Fruit fly (Drosophila melanogaster) whole organism, embryonic: ENCODE data around the gene Awh.
A peak's percentile ranks its signal among the peaks of the same experiment; 100 is the strongest.

Experiments
- Atf3 ChIP-seq: fragments of 200-800 bp; sonication (Bioruptor generic); optimal IDR thresholded peaks from 3 replicates; lab custom pipeline; 2016; ENCODE audit warnings: missing biosample characterization, missing genetic modification characterization
- Bteb2 ChIP-seq: fragments of 200-800 bp; sonication (Bioruptor generic); optimal IDR thresholded peaks from 2 replicates; lab custom pipeline; 2016; ENCODE audit warnings: missing biosample characterization, missing genetic modification characterization
- CG10209 ChIP-seq: fragments of 200-800 bp; sonication (Bioruptor generic); optimal IDR thresholded peaks from 3 replicates; lab custom pipeline; 2017; ENCODE audit warnings: missing biosample characterization, mild to moderate bottlenecking, missing genetic modification characterization, missing genetic modification reagents
- CG1024 ChIP-seq: fragments of 200-800 bp; sonication (Bioruptor generic); IDR thresholded peaks from 2 replicates; pipeline ENCODE4 v1.3.6; 2022; ENCODE audit warnings: missing biosample characterization, missing genetic modification characterization
- CG10654 ChIP-seq: fragments of 200-800 bp; sonication (Bioruptor generic); optimal IDR thresholded peaks from 2 replicates; lab custom pipeline; 2016; ENCODE audit warnings: missing biosample characterization, missing genetic modification characterization
- CG12391 ChIP-seq: fragments of 200-800 bp; sonication (Bioruptor generic); optimal IDR thresholded peaks from 3 replicates; lab custom pipeline; 2018; ENCODE audit warnings: missing biosample characterization, mild to moderate bottlenecking, missing genetic modification characterization, moderate library complexity
- CG12942 ChIP-seq: fragments of 200-800 bp; sonication (Bioruptor generic); optimal IDR thresholded peaks from 3 replicates; lab custom pipeline; 2016; ENCODE audit warnings: missing biosample characterization, missing genetic modification characterization
- CG14014 ChIP-seq: fragments of 200-800 bp; sonication (Bioruptor generic); IDR thresholded peaks from 2 replicates; pipeline ENCODE4 v1.3.6; 2022; ENCODE audit warnings: missing biosample characterization, missing genetic modification characterization
- CG1529 ChIP-seq: fragments of 200-800 bp; sonication (Bioruptor generic); optimal IDR thresholded peaks from 3 replicates; lab custom pipeline; 2018; ENCODE audit warnings: missing biosample characterization, missing genetic modification characterization
- CG16779 ChIP-seq: fragments of 200-800 bp; sonication (Bioruptor generic); IDR thresholded peaks from 2 replicates; pipeline ENCODE4 v1.3.6; 2022; ENCODE audit warnings: missing biosample characterization, missing genetic modification characterization
- CG17361 ChIP-seq: fragments of 200-800 bp; sonication (Bioruptor generic); IDR thresholded peaks from 3 replicates; pipeline ENCODE4 v1.3.6; 2022; ENCODE audit warnings: missing biosample characterization, missing genetic modification characterization
- CG2889 ChIP-seq: fragments of 200-800 bp; sonication (Bioruptor generic); IDR thresholded peaks from 3 replicates; pipeline ENCODE4 v1.3.6; 2022; ENCODE audit warnings: missing biosample characterization, missing genetic modification characterization
- CG31224 ChIP-seq: fragments of 200-800 bp; sonication (Bioruptor generic); IDR thresholded peaks from 2 replicates; pipeline ENCODE4 v1.3.6; 2022; ENCODE audit warnings: missing biosample characterization, missing genetic modification characterization
- CG33213 ChIP-seq: fragments of 200-800 bp; sonication (Bioruptor generic); optimal IDR thresholded peaks from 3 replicates; lab custom pipeline; 2016; ENCODE audit warnings: missing biosample characterization, missing genetic modification characterization
- CG34422 ChIP-seq: fragments of 200-800 bp; sonication (Bioruptor generic); IDR thresholded peaks from 3 replicates; pipeline ENCODE4 v1.3.6; 2022; ENCODE audit warnings: missing biosample characterization, missing genetic modification characterization
- CG3995 ChIP-seq: fragments of 200-800 bp; sonication (Bioruptor generic); optimal IDR thresholded peaks from 3 replicates; lab custom pipeline; 2016; ENCODE audit warnings: missing biosample characterization, missing genetic modification characterization
- CG43689 ChIP-seq: fragments of 200-800 bp; sonication (Bioruptor generic); IDR thresholded peaks from 2 replicates; pipeline ENCODE4 v1.3.6; 2022; ENCODE audit warnings: missing biosample characterization, missing genetic modification characterization
- CG4404 ChIP-seq: fragments of 200-800 bp; sonication (Bioruptor generic); IDR thresholded peaks from 2 replicates; pipeline ENCODE4 v1.3.6; 2022; ENCODE audit warnings: missing biosample characterization, missing genetic modification characterization
- CG9609 ChIP-seq: fragments of 200-800 bp; sonication (Bioruptor generic); optimal IDR thresholded peaks from 3 replicates; lab custom pipeline; 2016; ENCODE audit warnings: missing biosample characterization, missing genetic modification characterization
- CHES-1-like ChIP-seq: fragments of 200-800 bp; sonication (Bioruptor generic); optimal IDR thresholded peaks from 2 replicates; lab custom pipeline; 2016; ENCODE audit warnings: missing biosample characterization, missing genetic modification characterization
- CrebB ChIP-seq: fragments of 200-800 bp; sonication (Bioruptor generic); optimal IDR thresholded peaks from 3 replicates; lab custom pipeline; 2018; ENCODE audit warnings: missing biosample characterization, mild to moderate bottlenecking, missing genetic modification characterization
- D ChIP-seq, 2 experiments: fragments of 200-800 bp in 1 of 2; fragments of >200 bp in 1 of 2; sonication (Bioruptor generic) in 1 of 2; optimal IDR thresholded peaks; 2 replicates in 1 of 2; 3 replicates in 1 of 2; lab custom pipeline; 2017; ENCODE audit warnings: mild to moderate bottlenecking in 1 of 2, missing biosample characterization in 1 of 2, missing genetic modification characterization in 1 of 2, missing genetic modification reagents in 1 of 2
- D19B ChIP-seq: fragments of 200-800 bp; sonication (Bioruptor generic); optimal IDR thresholded peaks from 2 replicates; lab custom pipeline; 2017; ENCODE audit warnings: missing biosample characterization, mild to moderate bottlenecking, missing genetic modification characterization
- Deaf1 ChIP-seq: fragments of 200-800 bp; optimal IDR thresholded peaks from 3 replicates; lab custom pipeline; 2019; ENCODE audit warnings: missing biosample characterization, mild to moderate bottlenecking, missing genetic modification characterization, moderate library complexity
- Dref ChIP-seq: fragments of 200-800 bp; sonication (Bioruptor generic); IDR thresholded peaks from 2 replicates; pipeline ENCODE4 v1.3.6; 2022; ENCODE audit warnings: missing biosample characterization, missing genetic modification characterization
- Gsc ChIP-seq: fragments of 200-800 bp; sonication (Bioruptor generic); IDR thresholded peaks from 2 replicates; pipeline ENCODE4 v1.3.6; 2022; ENCODE audit warnings: missing biosample characterization, missing genetic modification characterization
- HLH3B ChIP-seq: fragments of 200-800 bp; sonication (Bioruptor generic); IDR thresholded peaks from 2 replicates; pipeline ENCODE4 v1.3.6; 2022; ENCODE audit warnings: missing biosample characterization, missing genetic modification characterization
- HLH4C ChIP-seq: fragments of 200-800 bp; sonication (Bioruptor generic); IDR thresholded peaks from 3 replicates; pipeline ENCODE4 v1.3.6; 2022; ENCODE audit warnings: missing biosample characterization, missing genetic modification characterization; ENCODE audit not compliant: partially characterized antibody
- Jarid2 ChIP-seq: fragments of 200-800 bp; sonication (Bioruptor generic); optimal IDR thresholded peaks from 3 replicates; lab custom pipeline; 2017; ENCODE audit warnings: mild to moderate bottlenecking, missing biosample characterization, missing genetic modification reagents, missing genetic modification characterization
- Mad ChIP-seq: fragments of 200-800 bp; sonication (Bioruptor generic); optimal IDR thresholded peaks from 2 replicates; lab custom pipeline; 2016; ENCODE audit warnings: missing biosample characterization, missing genetic modification characterization
- Med ChIP-seq: fragments of 200-800 bp; sonication (Bioruptor generic); peaks from one replicate; lab custom pipeline; 2016; ENCODE audit warnings: missing biosample characterization, missing genetic modification characterization, mild to moderate bottlenecking, inconsistent platforms, moderate library complexity
- NFAT ChIP-seq: fragments of 200-800 bp; sonication (Bioruptor generic); IDR thresholded peaks from 2 replicates; pipeline ENCODE4 v1.3.6; 2022; ENCODE audit warnings: missing biosample characterization, missing genetic modification characterization
- Trl ChIP-seq, 3 experiments: fragments of >200 bp in 2 of 3; fragments of 200-800 bp in 1 of 3; sonication (Bioruptor generic) in 1 of 3; optimal IDR thresholded peaks; 2 replicates in 1 of 3; 3 replicates in 2 of 3; lab custom pipeline; 2016 to 2017; ENCODE audit warnings: missing biosample characterization in 1 of 3, missing genetic modification characterization in 1 of 3
- ap ChIP-seq: fragments of 200-800 bp; sonication (Bioruptor generic); IDR thresholded peaks from 2 replicates; pipeline ENCODE4 v1.3.6; 2022; ENCODE audit warnings: missing biosample characterization, missing genetic modification characterization
- bab2 ChIP-seq: fragments of 200-800 bp; sonication (Bioruptor generic); optimal IDR thresholded peaks from 2 replicates; lab custom pipeline; 2016; ENCODE audit warnings: missing biosample characterization, missing genetic modification characterization
- bigmax ChIP-seq: fragments of 200-800 bp; sonication (Bioruptor generic); optimal IDR thresholded peaks from 2 replicates; lab custom pipeline; 2018; ENCODE audit warnings: missing biosample characterization, mild to moderate bottlenecking, missing genetic modification characterization
- cato ChIP-seq: fragments of 200-800 bp; sonication (Bioruptor generic); optimal IDR thresholded peaks from 2 replicates; lab custom pipeline; 2016; ENCODE audit warnings: missing biosample characterization, missing genetic modification characterization, borderline replicate concordance
- cg ChIP-seq: fragments of 200-800 bp; sonication (Bioruptor generic); optimal IDR thresholded peaks from 3 replicates; lab custom pipeline; 2019; ENCODE audit warnings: missing biosample characterization, mild to moderate bottlenecking, missing genetic modification characterization, moderate library complexity
- chm ChIP-seq: fragments of 200-800 bp; sonication (Bioruptor generic); IDR thresholded peaks from 2 replicates; pipeline ENCODE4 v1.3.6; 2022; ENCODE audit warnings: missing biosample characterization, missing genetic modification characterization
- dmrt11E ChIP-seq: fragments of 200-800 bp; sonication (Bioruptor generic); optimal IDR thresholded peaks from 3 replicates; lab custom pipeline; 2018; ENCODE audit warnings: missing biosample characterization, mild to moderate bottlenecking, missing genetic modification characterization, moderate library complexity
- esg ChIP-seq: fragments of 200-800 bp; sonication (Bioruptor generic); conservative IDR thresholded peaks from 2 replicates; pipeline ENCODE4 v1.3.6; 2022; ENCODE audit warnings: missing biosample characterization, missing genetic modification characterization
- exex ChIP-seq: fragments of 200-800 bp; sonication (Bioruptor generic); optimal IDR thresholded peaks from 4 replicates; lab custom pipeline; 2018; ENCODE audit warnings: missing biosample characterization, mild to moderate bottlenecking, missing genetic modification characterization, moderate library complexity
- fd96Cb ChIP-seq: fragments of 200-800 bp; sonication (Bioruptor generic); optimal IDR thresholded peaks from 2 replicates; lab custom pipeline; 2018; ENCODE audit warnings: missing biosample characterization, mild to moderate bottlenecking, missing genetic modification characterization, moderate library complexity
- gcm2 ChIP-seq: fragments of 200-800 bp; sonication (Bioruptor generic); optimal IDR thresholded peaks from 2 replicates; lab custom pipeline; 2016; ENCODE audit warnings: missing biosample characterization, missing genetic modification characterization
- ken ChIP-seq: fragments of 200-800 bp; sonication (Bioruptor generic); IDR thresholded peaks from 3 replicates; pipeline ENCODE4 v1.3.6; 2022; ENCODE audit warnings: missing biosample characterization, missing genetic modification characterization
- maf-S ChIP-seq: fragments of 200-800 bp; sonication (Bioruptor generic); optimal IDR thresholded peaks from 2 replicates; lab custom pipeline; 2016; ENCODE audit warnings: missing biosample characterization, missing genetic modification characterization
- odd ChIP-seq: fragments of 200-800 bp; sonication (Bioruptor generic); optimal IDR thresholded peaks from 2 replicates; lab custom pipeline; 2017; ENCODE audit warnings: missing biosample characterization, mild to moderate bottlenecking, missing genetic modification characterization
- pnt ChIP-seq: fragments of 200-800 bp; sonication (Bioruptor generic); optimal IDR thresholded peaks from 3 replicates; lab custom pipeline; 2016; ENCODE audit warnings: missing biosample characterization, missing genetic modification characterization
- run ChIP-seq: fragments of 200-800 bp; sonication (Bioruptor generic); optimal IDR thresholded peaks from 3 replicates; lab custom pipeline; 2018; ENCODE audit warnings: missing biosample characterization, mild to moderate bottlenecking, missing genetic modification characterization
- sd ChIP-seq: fragments of 200-800 bp; sonication (Bioruptor generic); optimal IDR thresholded peaks from 3 replicates; lab custom pipeline; 2018; ENCODE audit warnings: missing biosample characterization, mild to moderate bottlenecking, missing genetic modification characterization, moderate library complexity
- sqz ChIP-seq: fragments of 200-800 bp; sonication (Bioruptor generic); optimal IDR thresholded peaks from 3 replicates; lab custom pipeline; 2018; ENCODE audit warnings: missing biosample characterization, mild to moderate bottlenecking, missing genetic modification characterization
- z ChIP-seq: fragments of 200-800 bp; sonication (Bioruptor generic); IDR thresholded peaks from 3 replicates; pipeline ENCODE4 v1.3.6; 2022; ENCODE audit warnings: missing biosample characterization, missing genetic modification characterization

Awh gene

DNA sequence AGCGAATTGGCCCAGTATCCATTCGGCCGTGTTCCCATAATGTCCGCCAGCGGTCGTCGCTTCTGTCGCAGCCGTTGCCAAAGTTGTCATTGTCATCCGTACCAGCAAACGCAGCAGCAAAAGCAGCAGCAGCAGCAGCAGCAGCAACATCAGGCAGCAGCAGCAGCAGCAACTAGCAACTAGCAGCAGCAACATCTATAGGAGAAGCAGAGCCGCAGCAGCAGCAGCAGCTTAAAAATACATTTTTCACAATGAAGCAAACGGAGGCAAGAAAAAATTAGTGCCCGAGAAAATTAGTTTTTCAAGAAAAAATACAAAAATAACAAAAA, 20.6 kb upstream of the Awh start (continued):
- no peak for TF ChIP-seq Dref
- TF ChIP-seq CG2889 (GFP tag; lab: Robert Waterston, UW): no peak
- TF ChIP-seq CG14014: no peak
- TF ChIP-seq Mad (GFP tag; lab: Kevin White, UChicago): no peak
- TF ChIP-seq Gsc (GFP tag; lab: Robert Waterston, UW): no peak
- no peak for TF ChIP-seq CG43689 (GFP tag; lab: Robert Waterston, UW)
- TF ChIP-seq ap (GFP tag; lab: Robert Waterston, UW): no peak
- no peak for TF ChIP-seq dmrt11E (tag; lab: Kevin White, UChicago)
- no peak for TF ChIP-seq HLH4C (GFP tag; lab: Robert Waterston, UW)
- peak in 1 of 2 experiments; percentile 58 for TF ChIP-seq Trl (optimal IDR thresholded peaks at IDR 0.05; lab: Kevin White, UChicago)
- TF ChIP-seq Trl (GFP tag; optimal IDR thresholded peaks at IDR 0.05; lab: Kevin White, UChicago): no peak
- TF ChIP-seq CHES-1-like (GFP tag; lab: Kevin White, UChicago): no peak
- TF ChIP-seq CG1024 (GFP tag; lab: Robert Waterston, UW): no peak
- no peak for TF ChIP-seq CG16779
- TF ChIP-seq esg: no peak
- TF ChIP-seq CG10209 (GFP tag; lab: Kevin White, UChicago): no peak
- TF ChIP-seq Deaf1 (tag; lab: Kevin White, UChicago): peak; percentile 48
- TF ChIP-seq Atf3 (GFP tag; lab: Kevin White, UChicago): no peak
- TF ChIP-seq bigmax (GFP tag; lab: Kevin White, UChicago): no peak
- no peak for TF ChIP-seq CG4404 (GFP tag; lab: Robert Waterston, UW)
- TF ChIP-seq CG10654 (GFP tag; lab: Kevin White, UChicago): no peak
- no peak for TF ChIP-seq D19B (GFP tag; lab: Kevin White, UChicago)
- TF ChIP-seq Jarid2: peak; percentile 75
- TF ChIP-seq CG9609 (GFP tag; lab: Kevin White, UChicago): no peak
- no peak for TF ChIP-seq CG3995 (GFP tag; lab: Kevin White, UChicago)
- no peak; the same call in 1 of the 2 replicates for TF ChIP-seq NFAT
- no peak for TF ChIP-seq D (optimal IDR thresholded peaks at IDR 0.05; lab: Kevin White, UChicago)
- TF ChIP-seq D (GFP tag; optimal IDR thresholded peaks at IDR 0.05; lab: Kevin White, UChicago): no peak
- TF ChIP-seq bab2: no peak
- no peak for TF ChIP-seq CG34422 (GFP tag; lab: Robert Waterston, UW)
- TF ChIP-seq chm (GFP tag; lab: Robert Waterston, UW): 0 out of 2 replicates have a peak, but pooled peaks have one; percentile 16
- no peak for TF ChIP-seq gcm2 (GFP tag; lab: Kevin White, UChicago)
- no peak for TF ChIP-seq maf-S (GFP tag; lab: Kevin White, UChicago)
- no peak for TF ChIP-seq CG33213 (GFP tag; lab: Kevin White, UChicago)
- no peak for TF ChIP-seq run (tag; lab: Kevin White, UChicago)
- no peak for TF ChIP-seq pnt (GFP tag; lab: Kevin White, UChicago)
- TF ChIP-seq z (GFP tag; lab: Robert Waterston, UW): no peak
- no peak for TF ChIP-seq cato (GFP tag; lab: Kevin White, UChicago)
- no peak for TF ChIP-seq CrebB (tag; lab: Kevin White, UChicago)
- no peak for TF ChIP-seq HLH3B (GFP tag; lab: Robert Waterston, UW)

DNA sequence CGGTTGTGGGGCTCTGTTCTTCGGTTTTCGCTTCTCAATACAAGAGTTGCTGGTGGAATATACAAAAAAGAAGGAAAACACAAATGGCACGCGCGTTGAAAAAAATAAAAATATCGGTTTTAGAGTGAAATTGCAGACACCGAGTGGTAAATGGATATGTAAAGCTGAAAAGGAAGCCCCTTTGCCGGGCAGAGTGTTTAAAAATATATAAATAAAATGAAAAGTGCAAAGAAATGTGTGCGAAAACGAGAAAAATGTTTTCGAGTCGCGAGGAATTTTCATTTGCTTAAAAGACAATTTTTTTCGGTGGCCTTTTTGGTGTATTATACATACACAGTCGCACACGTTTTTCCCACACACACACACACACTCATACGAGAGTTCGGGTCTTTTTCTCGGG, 20.1 kb upstream of the Awh start:
- TF ChIP-seq CHES-1-like (GFP tag; lab: Kevin White, UChicago) (no peak), CG17361 (GFP tag; lab: Robert Waterston, UW) (no peak), CG12942 (GFP tag; lab: Kevin White, UChicago) (no peak), CG31224 (GFP tag; lab: Robert Waterston, UW) (no peak), sqz (GFP tag; lab: Kevin White, UChicago) (no peak), sd (tag; lab: Kevin White, UChicago) (peak; percentile 61), exex (no peak), Med (GFP tag; lab: Kevin White, UChicago) (peak; percentile 8), odd (GFP tag; lab: Kevin White, UChicago) (no peak), ken (GFP tag; lab: Robert Waterston, UW) (no peak), CG1529 (GFP tag; lab: Kevin White, UChicago) (no peak), CG12391 (tag; lab: Kevin White, UChicago) (no peak), Bteb2 (GFP tag; lab: Kevin White, UChicago) (no peak), cg (GFP tag; lab: Kevin White, UChicago) (peak; percentile 38), fd96Cb (tag; lab: Kevin White, UChicago) (no peak), Deaf1 (tag; lab: Kevin White, UChicago) (peak; percentile 82)
